Fruit fly (Drosophila melanogaster) whole organism, embryonic: ENCODE measurements around the gene dtn.
A peak's percentile ranks its signal among the peaks of the same experiment; 100 is the strongest.

Experiments
- ATbp ChIP-seq: fragments of 200-800 bp; sonication (Bioruptor generic); optimal IDR thresholded peaks from 2 replicates; lab custom pipeline; 2017; ENCODE audit warnings: missing biosample characterization, mild to moderate bottlenecking, missing genetic modification characterization, missing genetic modification reagents
- Atf-2 ChIP-seq: fragments of 200-800 bp; sonication (Bioruptor generic); optimal IDR thresholded peaks from 2 replicates; lab custom pipeline; 2016; ENCODE audit warnings: missing biosample characterization, missing genetic modification characterization
- B-H2 ChIP-seq: fragments of 200-800 bp; sonication (Bioruptor generic); optimal IDR thresholded peaks from 2 replicates; lab custom pipeline; 2018; ENCODE audit warnings: missing biosample characterization, mild to moderate bottlenecking, missing genetic modification characterization
- BtbVII ChIP-seq: fragments of 200-800 bp; sonication (Bioruptor generic); optimal IDR thresholded peaks from 3 replicates; lab custom pipeline; 2017; ENCODE audit warnings: missing biosample characterization, mild to moderate bottlenecking, missing genetic modification characterization
- CG10366 ChIP-seq: fragments of 200-800 bp; sonication (Bioruptor generic); IDR thresholded peaks from 2 replicates; pipeline ENCODE4 v1.3.6; 2022; ENCODE audit warnings: missing biosample characterization, missing genetic modification characterization
- CG10431 ChIP-seq: fragments of 200-800 bp; sonication (Bioruptor generic); optimal IDR thresholded peaks from 3 replicates; lab custom pipeline; 2018; ENCODE audit warnings: missing biosample characterization, mild to moderate bottlenecking, missing genetic modification characterization
- CG11085 ChIP-seq: fragments of 200-800 bp; sonication (Bioruptor generic); IDR thresholded peaks from 2 replicates; pipeline ENCODE4 v1.3.6; 2022; ENCODE audit warnings: missing biosample characterization, missing genetic modification characterization
- CG12219 ChIP-seq: fragments of 200-800 bp; sonication (Bioruptor generic); optimal IDR thresholded peaks from 3 replicates; lab custom pipeline; 2018; ENCODE audit warnings: missing biosample characterization, mild to moderate bottlenecking, missing genetic modification characterization
- CG12236 ChIP-seq: fragments of 200-800 bp; sonication (Bioruptor generic); optimal IDR thresholded peaks from 2 replicates; lab custom pipeline; 2016; ENCODE audit warnings: missing biosample characterization, missing genetic modification characterization
- CG13624 ChIP-seq: fragments of 200-800 bp; sonication (Bioruptor generic); optimal IDR thresholded peaks from 2 replicates; lab custom pipeline; 2016; ENCODE audit warnings: missing biosample characterization, missing genetic modification characterization
- CG14710 ChIP-seq: fragments of 200-800 bp; sonication (Bioruptor generic); optimal IDR thresholded peaks from 3 replicates; lab custom pipeline; 2019; ENCODE audit warnings: missing biosample characterization, mild to moderate bottlenecking, missing genetic modification characterization, moderate library complexity
- CG1529 ChIP-seq: fragments of 200-800 bp; sonication (Bioruptor generic); optimal IDR thresholded peaks from 3 replicates; lab custom pipeline; 2018; ENCODE audit warnings: missing biosample characterization, missing genetic modification characterization
- CG18476 ChIP-seq: fragments of 200-800 bp; sonication (Bioruptor generic); optimal IDR thresholded peaks from 2 replicates; lab custom pipeline; 2016; ENCODE audit warnings: missing biosample characterization, mild to moderate bottlenecking, missing genetic modification characterization
- CG30431 ChIP-seq: fragments of 200-800 bp; sonication (Bioruptor generic); optimal IDR thresholded peaks from 2 replicates; lab custom pipeline; 2017; ENCODE audit warnings: missing biosample characterization, missing genetic modification characterization
- CG33557 ChIP-seq: fragments of 200-800 bp; sonication (Bioruptor generic); optimal IDR thresholded peaks from 2 replicates; lab custom pipeline; 2019; ENCODE audit warnings: missing biosample characterization, mild to moderate bottlenecking, missing genetic modification characterization, moderate library complexity
- CG3847 ChIP-seq: fragments of 200-800 bp; sonication (Bioruptor generic); IDR thresholded peaks from 2 replicates; pipeline ENCODE4 v1.3.6; 2022; ENCODE audit warnings: missing biosample characterization, missing genetic modification characterization
- CG5953 ChIP-seq: fragments of 200-800 bp; sonication (Bioruptor generic); IDR thresholded peaks from 2 replicates; pipeline ENCODE4 v1.3.6; 2022; ENCODE audit warnings: missing biosample characterization, missing genetic modification characterization
- CG7963 ChIP-seq: fragments of 200-800 bp; sonication (Bioruptor generic); IDR thresholded peaks from 3 replicates; pipeline ENCODE4 v1.3.6; 2022; ENCODE audit warnings: missing biosample characterization, missing genetic modification characterization; ENCODE audit not compliant: partially characterized antibody
- CG8478 ChIP-seq: fragments of >200 bp; optimal IDR thresholded peaks from 2 replicates; lab custom pipeline; 2018
- CG8944 ChIP-seq: fragments of 200-800 bp; sonication (Bioruptor generic); optimal IDR thresholded peaks from 3 replicates; lab custom pipeline; 2016; ENCODE audit warnings: missing biosample characterization, missing genetic modification characterization
- Dp ChIP-seq: fragments of 200-800 bp; sonication (Bioruptor generic); optimal IDR thresholded peaks from 2 replicates; lab custom pipeline; 2018; ENCODE audit warnings: missing biosample characterization, mild to moderate bottlenecking, missing genetic modification characterization, moderate library complexity
- HLH3B ChIP-seq: fragments of 200-800 bp; sonication (Bioruptor generic); IDR thresholded peaks from 2 replicates; pipeline ENCODE4 v1.3.6; 2022; ENCODE audit warnings: missing biosample characterization, missing genetic modification characterization
- HmgD ChIP-seq: fragments of 200-800 bp; sonication (Bioruptor generic); optimal IDR thresholded peaks from 3 replicates; lab custom pipeline; 2016; ENCODE audit warnings: missing biosample characterization, missing genetic modification characterization
- NC2β ChIP-seq: fragments of 200-800 bp; sonication (Bioruptor generic); optimal IDR thresholded peaks from 2 replicates; lab custom pipeline; 2016; ENCODE audit warnings: missing biosample characterization, missing genetic modification characterization
- Scr ChIP-seq: fragments of 200-800 bp; sonication (Bioruptor generic); IDR thresholded peaks from 2 replicates; pipeline ENCODE4 v1.3.6; 2022; ENCODE audit warnings: missing biosample characterization, missing genetic modification characterization; ENCODE audit not compliant: partially characterized antibody
- Side ChIP-seq: fragments of 200-800 bp; sonication (Bioruptor generic); optimal IDR thresholded peaks from 2 replicates; lab custom pipeline; 2016; ENCODE audit warnings: missing biosample characterization, missing genetic modification characterization
- abd-A ChIP-seq: fragments of 200-800 bp; sonication (Bioruptor generic); optimal IDR thresholded peaks from 3 replicates; lab custom pipeline; 2019; ENCODE audit warnings: missing biosample characterization, mild to moderate bottlenecking, missing genetic modification characterization, moderate library complexity
- bcd ChIP-seq: fragments of 200-800 bp; sonication (Bioruptor generic); optimal IDR thresholded peaks from 2 replicates; lab custom pipeline; 2017; ENCODE audit warnings: missing biosample characterization, mild to moderate bottlenecking, missing genetic modification characterization
- caup ChIP-seq: fragments of 200-800 bp; sonication (Bioruptor generic); optimal IDR thresholded peaks from 3 replicates; lab custom pipeline; 2017; ENCODE audit warnings: missing biosample characterization, mild to moderate bottlenecking, missing genetic modification characterization, moderate library complexity; ENCODE audit not compliant: severe bottlenecking
- chn ChIP-seq: fragments of 200-800 bp; sonication (Bioruptor generic); optimal IDR thresholded peaks from 2 replicates; lab custom pipeline; 2016; ENCODE audit warnings: missing biosample characterization, missing genetic modification characterization
- dm ChIP-seq: fragments of 200-800 bp; sonication (Bioruptor generic); optimal IDR thresholded peaks from 3 replicates; lab custom pipeline; 2016; ENCODE audit warnings: missing biosample characterization, missing genetic modification characterization
- fd64A ChIP-seq: fragments of 200-800 bp; sonication (Bioruptor generic); optimal IDR thresholded peaks from 3 replicates; lab custom pipeline; 2018; ENCODE audit warnings: missing biosample characterization, mild to moderate bottlenecking, missing genetic modification characterization
- fru ChIP-seq: fragments of >200 bp; optimal IDR thresholded peaks from 2 replicates; lab custom pipeline; 2017
- ftz-f1 ChIP-seq: fragments of 200-800 bp; sonication (Bioruptor generic); optimal IDR thresholded peaks from 2 replicates; lab custom pipeline; 2016; ENCODE audit warnings: missing biosample characterization, missing genetic modification characterization
- gce ChIP-seq: fragments of 200-800 bp; sonication (Bioruptor generic); IDR thresholded peaks from 3 replicates; pipeline ENCODE4 v1.3.6; 2022; ENCODE audit warnings: missing biosample characterization, missing genetic modification characterization
- gt ChIP-seq: fragments of 200-800 bp; sonication (Bioruptor generic); IDR thresholded peaks from 2 replicates; pipeline ENCODE4 v1.3.6; 2022; ENCODE audit warnings: missing biosample characterization, missing genetic modification characterization
- kay ChIP-seq: fragments of 200-800 bp; sonication (Bioruptor generic); optimal IDR thresholded peaks from 2 replicates; lab custom pipeline; 2016; ENCODE audit warnings: missing biosample characterization, missing genetic modification characterization
- lab ChIP-seq: fragments of 200-800 bp; sonication (Bioruptor generic); optimal IDR thresholded peaks from 3 replicates; lab custom pipeline; 2017; ENCODE audit warnings: missing biosample characterization, missing genetic modification characterization, mild to moderate bottlenecking, moderate library complexity, missing genetic modification reagents
- luna ChIP-seq: fragments of 200-800 bp; sonication (Bioruptor generic); optimal IDR thresholded peaks from 2 replicates; lab custom pipeline; 2016; ENCODE audit warnings: missing biosample characterization, missing genetic modification characterization
- maf-S ChIP-seq: fragments of 200-800 bp; sonication (Bioruptor generic); optimal IDR thresholded peaks from 2 replicates; lab custom pipeline; 2016; ENCODE audit warnings: missing biosample characterization, missing genetic modification characterization
- mam ChIP-seq: fragments of 200-800 bp; sonication (Bioruptor generic); optimal IDR thresholded peaks from 3 replicates; lab custom pipeline; 2016; ENCODE audit warnings: missing biosample characterization, missing genetic modification characterization
- onecut ChIP-seq: fragments of 200-800 bp; sonication (Bioruptor generic); IDR thresholded peaks from 2 replicates; pipeline ENCODE4 v1.3.6; 2022; ENCODE audit warnings: missing biosample characterization, missing genetic modification characterization
- org-1 ChIP-seq: fragments of 200-800 bp; sonication (Bioruptor generic); optimal IDR thresholded peaks from 2 replicates; lab custom pipeline; 2017; ENCODE audit warnings: missing biosample characterization, missing genetic modification characterization
- pita ChIP-seq: fragments of 200-800 bp; sonication (Bioruptor generic); optimal IDR thresholded peaks from 2 replicates; lab custom pipeline; 2017; ENCODE audit warnings: missing biosample characterization, mild to moderate bottlenecking, missing genetic modification characterization
- sc ChIP-seq, 3 experiments: fragments of >200 bp in 2 of 3; fragments of 200-800 bp in 1 of 3; sonication (Bioruptor generic) in 1 of 3; optimal IDR thresholded peaks; 2 replicates in 2 of 3; 3 replicates in 1 of 3; lab custom pipeline; 2017; ENCODE audit warnings: mild to moderate bottlenecking in 1 of 3, missing biosample characterization in 1 of 3, missing genetic modification characterization in 1 of 3, missing genetic modification reagents in 1 of 3
- schlank ChIP-seq: fragments of 200-800 bp; sonication (Bioruptor generic); optimal IDR thresholded peaks from 2 replicates; lab custom pipeline; 2018; ENCODE audit warnings: missing biosample characterization, mild to moderate bottlenecking, missing genetic modification characterization
- seq ChIP-seq: fragments of 200-800 bp; sonication (Bioruptor generic); IDR thresholded peaks from 2 replicates; pipeline ENCODE4 v1.3.6; 2022; ENCODE audit warnings: missing biosample characterization, missing genetic modification characterization
- so ChIP-seq: fragments of 200-800 bp; sonication (Bioruptor generic); IDR thresholded peaks from 3 replicates; pipeline ENCODE4 v1.3.6; 2022; ENCODE audit warnings: missing biosample characterization, missing genetic modification characterization
- toy ChIP-seq: fragments of 200-800 bp; sonication (Bioruptor generic); IDR thresholded peaks from 2 replicates; pipeline ENCODE4 v1.3.6; 2022; ENCODE audit warnings: missing biosample characterization, missing genetic modification characterization
- tup ChIP-seq: fragments of 200-800 bp; sonication (Bioruptor generic); optimal IDR thresholded peaks from 2 replicates; lab custom pipeline; 2016; ENCODE audit warnings: missing biosample characterization, mild to moderate bottlenecking, missing genetic modification characterization, moderate library complexity
- zf30C ChIP-seq: fragments of 200-800 bp; sonication (Bioruptor generic); optimal IDR thresholded peaks from 3 replicates; lab custom pipeline; 2018; ENCODE audit warnings: missing biosample characterization, mild to moderate bottlenecking, missing genetic modification characterization

dtn gene

DNA sequence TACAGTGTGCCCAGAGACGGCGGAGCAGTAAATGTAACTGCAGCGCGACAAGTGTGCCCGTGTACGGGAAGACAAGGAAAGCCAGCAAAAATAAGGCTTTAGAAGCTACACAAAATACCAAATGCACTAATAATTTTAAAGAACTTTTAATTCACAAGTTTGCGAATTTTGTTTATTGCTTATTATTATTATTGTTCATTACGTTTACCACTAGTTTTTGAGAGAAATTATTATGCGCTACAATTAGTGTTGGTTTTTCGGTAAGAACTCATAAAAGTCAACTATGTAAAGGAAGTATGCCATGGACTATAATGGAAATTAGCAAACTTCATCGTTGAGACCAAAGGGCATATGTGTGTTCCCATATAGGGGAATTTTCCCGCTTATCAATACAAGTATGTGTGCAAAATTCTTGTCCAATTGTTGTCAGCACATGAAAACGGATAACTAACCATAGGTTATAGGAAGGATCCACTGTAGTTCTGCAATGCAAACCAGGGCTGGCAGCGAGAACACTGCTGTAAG lies 41.8 kb downstream of the dtn start, which contains the start of gene schlank (continued):
- peak; percentile 25; the same call in 1 of the 2 replicates for TF ChIP-seq CG3847 (GFP tag; lab: Robert Waterston, UW)
- no peak for TF ChIP-seq pita (GFP tag; lab: Kevin White, UChicago)
- no peak for TF ChIP-seq dm (GFP tag; lab: Kevin White, UChicago)
- peak; percentile 53; the same call in 1 of the 2 replicates for TF ChIP-seq HLH3B
- TF ChIP-seq so (GFP tag; lab: Robert Waterston, UW): 0 out of 3 replicates have a peak, but pooled peaks have one; percentile 2
- no peak for TF ChIP-seq toy
- TF ChIP-seq CG14710 (tag; lab: Kevin White, UChicago): peak; percentile 62
- no peak for TF ChIP-seq tup
- TF ChIP-seq CG10431 (GFP tag; lab: Kevin White, UChicago): no peak
- TF ChIP-seq CG13624: peak; percentile 54
- peak; percentile 9 for TF ChIP-seq CG30431
- 0 out of 2 replicates have a peak, but pooled peaks have one; percentile 13 for TF ChIP-seq CG5953 (GFP tag; lab: Robert Waterston, UW)
- peak; percentile 49 for TF ChIP-seq Atf-2 (GFP tag; lab: Kevin White, UChicago)
- TF ChIP-seq luna (GFP tag; lab: Kevin White, UChicago): no peak
- TF ChIP-seq sc (optimal IDR thresholded peaks at IDR 0.05; lab: Kevin White, UChicago): no peak
- TF ChIP-seq sc (GFP tag; optimal IDR thresholded peaks at IDR 0.05; lab: Kevin White, UChicago): no peak
- peak; percentile 55 for TF ChIP-seq CG8944
- no peak for TF ChIP-seq BtbVII (GFP tag; lab: Kevin White, UChicago)
- TF ChIP-seq HmgD (GFP tag; lab: Kevin White, UChicago): no peak
- no peak for TF ChIP-seq kay (GFP tag; lab: Kevin White, UChicago)
- TF ChIP-seq bcd: peak; percentile 21
- TF ChIP-seq Dp: peak; percentile 30
- TF ChIP-seq onecut (GFP tag; lab: Robert Waterston, UW): peak; percentile 8; the same call in 1 of the 2 replicates
- no peak for TF ChIP-seq org-1 (GFP tag; lab: Kevin White, UChicago)
- no peak for TF ChIP-seq abd-A (tag; lab: Kevin White, UChicago)
- peak; percentile 31 for TF ChIP-seq CG18476 (GFP tag; lab: Kevin White, UChicago)
- TF ChIP-seq Scr: no peak
- TF ChIP-seq CG1529 (GFP tag; lab: Kevin White, UChicago): no peak
- no peak for TF ChIP-seq CG8478 (lab: Kevin White, UChicago)
- TF ChIP-seq seq (GFP tag; lab: Robert Waterston, UW): peak; percentile 52; the same call in 1 of the 2 replicates
- TF ChIP-seq caup (GFP tag; lab: Kevin White, UChicago): peak; percentile 20
- TF ChIP-seq CG11085 (GFP tag; lab: Robert Waterston, UW): peak; percentile 22; the same call in 1 of the 2 replicates
- TF ChIP-seq B-H2: no peak
- TF ChIP-seq CG12236 (GFP tag; lab: Kevin White, UChicago): no peak
- TF ChIP-seq schlank (tag; lab: Kevin White, UChicago): peak; percentile 64
- TF ChIP-seq zf30C: no peak
- peak; percentile 20 for TF ChIP-seq maf-S (GFP tag; lab: Kevin White, UChicago)
- no peak for TF ChIP-seq lab
- peak; percentile 60 for TF ChIP-seq NC2β (GFP tag; lab: Kevin White, UChicago)
- TF ChIP-seq CG10366: peak; percentile 61; the same call in 1 of the 2 replicates
- TF ChIP-seq ftz-f1 (GFP tag; lab: Kevin White, UChicago): no peak
- TF ChIP-seq CG12219 (GFP tag; lab: Kevin White, UChicago): peak; percentile 40
- TF ChIP-seq ATbp (GFP tag; lab: Kevin White, UChicago): no peak
- TF ChIP-seq fd64A: no peak
- peak; percentile 73 for TF ChIP-seq mam (GFP tag; lab: Kevin White, UChicago)
- no peak for TF ChIP-seq gt (GFP tag; lab: Robert Waterston, UW)
- TF ChIP-seq gce (GFP tag; lab: Robert Waterston, UW): no peak
- TF ChIP-seq Side (GFP tag; lab: Kevin White, UChicago): peak; percentile 58
- no peak for TF ChIP-seq CG7963
- TF ChIP-seq CG33557 (GFP tag; lab: Kevin White, UChicago): no peak
- TF ChIP-seq fru (lab: Kevin White, UChicago): no peak
- peak; percentile 62 for TF ChIP-seq chn (GFP tag; lab: Kevin White, UChicago)
